Worm (Caenorhabditis elegans) whole organism, L4 larva: ENCODE data around the gene npr-3.

ENCODE experiments used
- D1046.2 ChIP-seq: fragments of 200-800 bp; sonication (Bioruptor generic); IDR thresholded peaks from 2 replicates; pipeline ENCODE4 v1.3.6; 2022; ENCODE audit warnings: missing genetic modification characterization, missing compliant biosample characterization
- F26F4.8 ChIP-seq: fragments of 200-800 bp; sonication (Bioruptor generic); conservative IDR thresholded peaks from 2 replicates; pipeline ENCODE4 v1.3.6; 2022; ENCODE audit warnings: missing genetic modification characterization, missing compliant biosample characterization
- R02D3.7 ChIP-seq: fragments of 150-350 bp; sonication (generic microtip); optimal IDR thresholded peaks from 3 replicates; lab custom pipeline; 2014; ENCODE audit warnings: missing biosample characterization, missing genetic modification characterization
- T20F7.1 ChIP-seq: fragments of 200-800 bp; sonication (Bioruptor generic); optimal IDR thresholded peaks from 2 replicates; lab custom pipeline; 2018; ENCODE audit warnings: mild to moderate bottlenecking, missing genetic modification characterization, missing compliant biosample characterization
- T26A8.4 ChIP-seq: fragments of 200-800 bp; sonication (Bioruptor generic); IDR thresholded peaks from 2 replicates; pipeline ENCODE4 v1.3.6; 2022; ENCODE audit warnings: missing genetic modification characterization, missing compliant biosample characterization
- Y105C5A.15 ChIP-seq: fragments of 200-800 bp; sonication (Bioruptor generic); IDR thresholded peaks from 2 replicates; pipeline ENCODE4 v1.3.6; 2022; ENCODE audit warnings: missing genetic modification characterization, missing compliant biosample characterization
- Y48G9A.11 ChIP-seq: fragments of 200-800 bp; sonication (Bioruptor generic); IDR thresholded peaks from 2 replicates; pipeline ENCODE4 v1.3.6; 2022; ENCODE audit warnings: missing genetic modification reagents, missing genetic modification characterization, missing compliant biosample characterization
- ZK546.5 ChIP-seq, 2 experiments: sonication (generic microtip); optimal IDR thresholded peaks; 2 replicates each; lab custom pipeline; 2017; ENCODE audit warnings: missing biosample characterization in 2 of 2, missing genetic modification characterization in 2 of 2
- aha-1 ChIP-seq: fragments of 150-350 bp; peaks from one replicate; lab custom pipeline; 2014; ENCODE audit warnings: missing biosample characterization, missing genetic modification characterization
- attf-4 ChIP-seq: sonication (generic microtip); optimal IDR thresholded peaks from 3 replicates; lab custom pipeline; 2017; ENCODE audit warnings: missing biosample characterization, missing genetic modification characterization
- ceh-28 ChIP-seq: fragments of 150-350 bp; optimal IDR thresholded peaks from 2 replicates; lab custom pipeline; 2014; ENCODE audit warnings: missing biosample characterization, missing genetic modification reagents, missing genetic modification characterization
- ceh-32 ChIP-seq: sonication (generic microtip); optimal IDR thresholded peaks from 2 replicates; lab custom pipeline; 2016; ENCODE audit warnings: mild to moderate bottlenecking, missing genetic modification characterization, missing compliant biosample characterization; ENCODE audit not compliant: poor library complexity
- ceh-62 ChIP-seq: sonication (generic microtip); optimal IDR thresholded peaks from 2 replicates; lab custom pipeline; 2017; ENCODE audit warnings: missing biosample characterization, missing genetic modification characterization
- ceh-82 ChIP-seq: sonication (generic microtip); optimal IDR thresholded peaks from 2 replicates; lab custom pipeline; 2017; ENCODE audit warnings: missing biosample characterization, missing genetic modification characterization
- cey-2 ChIP-seq: sonication (generic microtip); optimal IDR thresholded peaks from 3 replicates; lab custom pipeline; 2017; ENCODE audit warnings: missing genetic modification characterization, mild to moderate bottlenecking, missing compliant biosample characterization, antibody characterized with exemption, borderline replicate concordance; ENCODE audit not compliant: insufficient read depth
- daf-12 ChIP-seq: fragments of 150-350 bp; optimal IDR thresholded peaks from 2 replicates; lab custom pipeline; 2014; ENCODE audit warnings: missing biosample characterization, missing genetic modification reagents, missing genetic modification characterization
- daf-19 ChIP-seq: fragments of 200-800 bp; sonication (Bioruptor generic); conservative IDR thresholded peaks from 2 replicates; pipeline ENCODE4 v1.3.6; 2022; ENCODE audit warnings: missing genetic modification characterization, missing compliant biosample characterization
- daf-8 ChIP-seq: fragments of 200-800 bp; sonication (Bioruptor generic); IDR thresholded peaks from 2 replicates; pipeline ENCODE4 v1.3.6; 2022; ENCODE audit warnings: missing genetic modification characterization, missing compliant biosample characterization
- dmd-8 ChIP-seq: fragments of 200-800 bp; sonication (Bioruptor generic); IDR thresholded peaks from 2 replicates; pipeline ENCODE4 v1.3.6; 2022; ENCODE audit warnings: missing genetic modification characterization, missing compliant biosample characterization
- duxl-1 ChIP-seq: sonication (generic microtip); optimal IDR thresholded peaks from 2 replicates; lab custom pipeline; 2016; ENCODE audit warnings: mild to moderate bottlenecking, missing genetic modification characterization, moderate library complexity, missing compliant biosample characterization; ENCODE audit not compliant: poor library complexity
- fkh-10 ChIP-seq: fragments of 150-350 bp; optimal IDR thresholded peaks from 2 replicates; lab custom pipeline; 2014; ENCODE audit warnings: missing biosample characterization, missing genetic modification reagents, missing genetic modification characterization
- fos-1 ChIP-seq: fragments of 150-350 bp; optimal IDR thresholded peaks from 2 replicates; lab custom pipeline; 2014; ENCODE audit warnings: missing biosample characterization, missing genetic modification characterization
- jun-1 ChIP-seq: fragments of 150-350 bp; optimal IDR thresholded peaks from 2 replicates; lab custom pipeline; 2014; ENCODE audit warnings: missing biosample characterization, missing genetic modification reagents, missing genetic modification characterization
- lin-15B ChIP-seq: fragments of 150-350 bp; sonication (generic microtip); optimal IDR thresholded peaks from 3 replicates; lab custom pipeline; 2014; ENCODE audit warnings: missing biosample characterization, missing genetic modification characterization
- lin-39 ChIP-seq: fragments of 150-350 bp; optimal IDR thresholded peaks from 2 replicates; lab custom pipeline; 2014; ENCODE audit warnings: missing biosample characterization, missing genetic modification reagents, missing genetic modification characterization
- lir-3 ChIP-seq: sonication (generic microtip); optimal IDR thresholded peaks from 2 replicates; lab custom pipeline; 2016; ENCODE audit warnings: mild to moderate bottlenecking, missing genetic modification characterization, missing compliant biosample characterization
- madf-9 ChIP-seq: fragments of 200-800 bp; sonication (Bioruptor generic); conservative IDR thresholded peaks from 2 replicates; pipeline ENCODE4 v1.3.6; 2022; ENCODE audit warnings: missing genetic modification reagents, missing genetic modification characterization, missing compliant biosample characterization
- mdl-1 ChIP-seq, 2 experiments: fragments of 150-350 bp in 1 of 2; sonication (generic microtip) in 1 of 2; optimal IDR thresholded peaks; 2 replicates each; lab custom pipeline; 2014 to 2017; ENCODE audit warnings: missing biosample characterization in 2 of 2, missing genetic modification characterization in 2 of 2
- mep-1 ChIP-seq: fragments of 150-350 bp; sonication (generic microtip); optimal IDR thresholded peaks from 3 replicates; lab custom pipeline; 2014; ENCODE audit warnings: missing biosample characterization, missing genetic modification characterization
- mes-2 ChIP-seq: sonication (generic microtip); optimal IDR thresholded peaks from 2 replicates; lab custom pipeline; 2016; ENCODE audit warnings: missing genotype, mild to moderate bottlenecking, missing genetic modification characterization, missing compliant biosample characterization; ENCODE audit not compliant: poor library complexity, severe bottlenecking
- mxl-2 ChIP-seq: fragments of 200-800 bp; sonication (Bioruptor generic); conservative IDR thresholded peaks from 2 replicates; pipeline ENCODE4 v1.3.6; 2022; ENCODE audit warnings: missing genetic modification reagents, missing genetic modification characterization, missing compliant biosample characterization
- nhr-25 ChIP-seq: sonication (generic microtip); optimal IDR thresholded peaks from 2 replicates; lab custom pipeline; 2017; ENCODE audit warnings: missing genetic modification characterization, mild to moderate bottlenecking, missing compliant biosample characterization, antibody characterized with exemption, moderate library complexity, borderline replicate concordance; ENCODE audit not compliant: insufficient read depth
- pha-4 ChIP-seq, 2 experiments: fragments of 150-350 bp in 1 of 2; fragments of 200-800 bp in 1 of 2; sonication (Bioruptor generic) in 1 of 2; IDR thresholded peaks in 1 of 2; optimal IDR thresholded peaks in 1 of 2; 2 replicates each; pipeline versions ENCODE4 v1.3.6 to Lab custom; 2014 to 2022; ENCODE audit warnings: missing genetic modification characterization in 2 of 2, missing genetic modification reagents in 2 of 2, missing biosample characterization in 1 of 2, missing compliant biosample characterization in 1 of 2
- php-3 ChIP-seq: fragments of 200-800 bp; sonication (Bioruptor generic); IDR thresholded peaks from 2 replicates; pipeline ENCODE4 v1.3.6; 2022; ENCODE audit warnings: missing genetic modification reagents, missing genetic modification characterization, missing compliant biosample characterization
- pqm-1 ChIP-seq: sonication (generic microtip); optimal IDR thresholded peaks from 2 replicates; lab custom pipeline; 2017; ENCODE audit warnings: missing biosample characterization, missing genetic modification characterization
- snpc-4 ChIP-seq: fragments of 150-350 bp; optimal IDR thresholded peaks from 2 replicates; lab custom pipeline; 2014; ENCODE audit warnings: missing biosample characterization, missing genetic modification characterization
- spr-1 ChIP-seq: sonication (generic microtip); optimal IDR thresholded peaks from 2 replicates; lab custom pipeline; 2016; ENCODE audit warnings: mild to moderate bottlenecking, missing genetic modification characterization, missing compliant biosample characterization
- unc-62 ChIP-seq, 3 experiments: fragments of 150-350 bp in 1 of 3; sonication (generic microtip); optimal IDR thresholded peaks in 2 of 3; peaks in 1 of 3; 1 replicate in 1 of 3; 2 replicates in 2 of 3; lab custom pipeline; 2014 to 2017; ENCODE audit warnings: missing biosample characterization in 3 of 3, missing genetic modification characterization in 3 of 3, missing genetic modification reagents in 3 of 3, missing genotype in 1 of 3
- vab-7 ChIP-seq: fragments of 200-800 bp; sonication (Bioruptor generic); IDR thresholded peaks from 2 replicates; pipeline ENCODE4 v1.3.6; 2022; ENCODE audit warnings: missing genetic modification reagents, missing genetic modification characterization, missing compliant biosample characterization
- zfp-2 ChIP-seq: sonication (generic microtip); optimal IDR thresholded peaks from 2 replicates; lab custom pipeline; 2016; ENCODE audit warnings: mild to moderate bottlenecking, missing genetic modification characterization, missing compliant biosample characterization
- zfp-3 ChIP-seq: fragments of 200-800 bp; sonication (Bioruptor generic); conservative IDR thresholded peaks from 2 replicates; pipeline ENCODE4 v1.3.6; 2022; ENCODE audit warnings: missing genetic modification reagents, missing genetic modification characterization, missing compliant biosample characterization
- zip-11 ChIP-seq: fragments of 200-800 bp; sonication (Bioruptor generic); IDR thresholded peaks from 2 replicates; pipeline ENCODE4 v1.3.6; 2022; ENCODE audit warnings: missing genetic modification characterization, missing compliant biosample characterization
- zip-2 ChIP-seq: fragments of 150-350 bp; optimal IDR thresholded peaks from 2 replicates; lab custom pipeline; 2014; ENCODE audit warnings: missing biosample characterization, missing genetic modification characterization

Gene npr-3

DNA sequence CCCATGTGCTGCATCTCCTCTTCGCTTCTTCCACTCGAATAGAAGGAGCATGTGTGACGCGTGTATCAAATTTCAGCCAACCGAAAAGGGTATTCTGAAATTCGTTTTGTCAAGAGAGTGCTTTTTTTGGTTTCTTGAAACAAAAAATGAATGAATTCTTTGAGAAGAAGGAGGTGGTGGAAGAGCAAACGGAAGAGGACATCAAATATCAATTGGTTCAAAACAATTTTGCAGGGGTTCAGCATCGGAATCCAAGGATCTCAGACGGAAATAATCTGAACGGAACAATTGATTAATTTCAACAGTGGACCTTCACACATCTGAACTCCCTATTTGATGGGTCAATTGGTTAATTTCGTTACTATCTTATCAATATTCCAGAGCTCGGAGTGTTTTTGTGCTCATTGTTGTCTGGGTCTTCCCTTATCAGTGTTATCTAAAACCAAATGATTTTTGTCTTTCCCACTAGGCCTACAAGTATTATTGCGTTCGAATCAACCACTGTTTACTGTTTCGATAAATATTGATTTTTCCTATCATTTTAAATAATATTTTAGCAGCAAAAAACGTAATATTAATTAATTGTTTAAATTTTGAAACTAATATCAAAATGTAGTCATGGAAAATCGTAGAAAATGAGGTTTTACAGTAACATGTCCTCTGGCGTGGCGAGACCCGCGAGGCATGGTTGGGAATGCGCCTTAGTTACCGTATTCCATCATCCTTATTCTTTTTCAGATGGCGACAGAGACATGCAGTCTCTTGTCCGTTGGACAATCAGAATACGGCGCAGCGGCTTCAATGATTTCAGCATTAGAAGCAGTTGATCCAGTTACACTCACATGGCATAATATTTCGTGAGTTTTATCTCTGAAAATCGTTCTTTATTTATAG is 10.2 kb downstream of the npr-3 start, which contains the start of the genes C10C6.13 and wht-2 (continued):
- TF ChIP-seq lin-15B (no peak), fkh-10 (no peak), ceh-82 (tag; lab: Kevin White, UChicago) (no peak), php-3 (GFP tag; lab: Robert Waterston, UW) (no peak), mep-1 (tag; lab: Kevin White, UChicago) (no peak), lin-39 (tag; lab: Kevin White, UChicago) (no peak), lir-3 (tag; lab: Kevin White, UChicago) (no peak), aha-1 (tag; lab: Kevin White, UChicago) (peak; percentile 58), dmd-8 (GFP tag; lab: Robert Waterston, UW) (no peak), unc-62 (GFP tag; optimal IDR thresholded peaks at IDR 0.05 in 1 of 2; lab: Kevin White, UChicago) (no peak), unc-62 (tag; optimal IDR thresholded peaks at IDR 0.05; lab: Kevin White, UChicago) (no peak), mes-2 (tag; lab: Kevin White, UChicago) (no peak), R02D3.7 (no peak), F26F4.8 (GFP tag; lab: Robert Waterston, UW) (no peak), pqm-1 (tag; lab: Kevin White, UChicago) (peak; percentile 82), zip-11 (GFP tag; lab: Robert Waterston, UW) (no peak)

DNA sequence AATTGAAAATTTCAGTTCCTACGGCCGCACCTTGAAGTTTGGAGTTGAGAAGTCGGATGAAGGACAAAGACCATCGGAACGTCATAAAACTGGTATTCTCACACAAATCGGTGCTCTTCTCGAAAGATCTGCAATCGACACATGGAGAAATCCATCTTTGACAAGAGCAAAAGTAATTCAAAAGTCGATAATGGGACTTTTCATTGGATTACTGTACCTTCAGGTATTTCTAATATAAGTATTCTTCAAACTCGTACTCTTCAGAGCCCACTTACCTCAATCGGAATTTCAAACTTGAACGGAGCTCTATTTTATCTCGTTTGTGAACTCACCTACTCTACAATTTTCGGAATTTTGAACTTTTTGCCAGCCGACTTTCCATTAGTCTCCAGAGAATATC is 12.2 kb downstream of the npr-3 start:
- peak in 1 of 2 experiments; percentile 87 for TF ChIP-seq unc-62 (GFP tag; optimal IDR thresholded peaks at IDR 0.05 in 1 of 2; lab: Kevin White, UChicago)
- no peak for TF ChIP-seq unc-62 (tag; optimal IDR thresholded peaks at IDR 0.05; lab: Kevin White, UChicago)
- no peak for TF ChIP-seq snpc-4

DNA sequence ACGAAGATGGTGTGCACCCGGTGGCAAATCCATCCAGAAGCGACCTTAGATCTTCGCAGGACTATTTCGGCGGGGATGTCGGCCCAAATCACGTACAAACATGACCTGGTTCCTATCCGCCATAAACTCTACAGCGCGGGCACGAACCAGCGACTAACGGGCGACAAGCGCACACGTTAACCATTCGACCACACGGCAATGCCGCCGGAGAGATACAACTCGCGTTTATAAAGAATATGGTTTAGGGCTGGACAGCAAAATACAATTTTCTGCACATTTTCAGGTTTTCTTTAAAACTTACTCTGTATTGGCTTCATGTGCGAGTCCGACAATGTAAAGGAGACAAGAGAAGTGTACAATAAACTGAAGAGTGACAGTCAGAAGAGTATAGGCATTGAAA is 14.3 kb downstream of the npr-3 start:
- TF ChIP-seq Y48G9A.11 (GFP tag; lab: Robert Waterston, UW) (peak; percentile 88), zfp-3 (GFP tag; lab: Robert Waterston, UW) (peak; percentile 90; the same call in 1 of the 2 replicates), duxl-1 (tag; lab: Kevin White, UChicago) (peak; percentile 86), attf-4 (tag; lab: Kevin White, UChicago) (no peak), daf-12 (tag; lab: Kevin White, UChicago) (no peak), R02D3.7 (peak; percentile 14), nhr-25 (tag; lab: Kevin White, UChicago) (no peak), mep-1 (tag; lab: Kevin White, UChicago) (peak; percentile 80), jun-1 (tag; lab: Kevin White, UChicago) (peak; percentile 77), zfp-2 (no peak), vab-7 (GFP tag; lab: Robert Waterston, UW) (peak; percentile 96), Y105C5A.15 (GFP tag; lab: Robert Waterston, UW) (peak; percentile 96), snpc-4 (no peak), pqm-1 (tag; lab: Kevin White, UChicago) (peak; percentile 6), daf-8 (GFP tag; lab: Robert Waterston, UW) (0 out of 2 replicates have a peak, but pooled peaks have one; percentile 87), mdl-1 (tag; optimal IDR thresholded peaks at IDR 0.05; lab: Kevin White, UChicago) (peak in 1 of 2 experiments; percentile 3), zip-2 (tag; lab: Kevin White, UChicago) (no peak), spr-1 (peak; percentile 87), T20F7.1 (peak; percentile 66), T26A8.4 (peak; percentile 90), mxl-2 (GFP tag; lab: Robert Waterston, UW) (peak; percentile 91), zip-11 (GFP tag; lab: Robert Waterston, UW) (peak; percentile 90), D1046.2 (GFP tag; lab: Robert Waterston, UW) (peak; percentile 93), ceh-28 (tag; lab: Kevin White, UChicago) (no peak), fos-1 (tag; lab: Kevin White, UChicago) (no peak), php-3 (GFP tag; lab: Robert Waterston, UW) (peak; percentile 91), ceh-62 (tag; lab: Kevin White, UChicago) (no peak), pha-4 (GFP tag; IDR thresholded peaks at IDR 0.05; lab: Robert Waterston, UW) (peak; percentile 95; the same call in 1 of the 2 replicates), pha-4 (tag; optimal IDR thresholded peaks at IDR 0.05; lab: Kevin White, UChicago) (no peak), madf-9 (GFP tag; lab: Robert Waterston, UW) (peak; percentile 91; the same call in 1 of the 2 replicates), cey-2 (tag; lab: Kevin White, UChicago) (no peak), daf-19 (peak; percentile 92), ceh-32 (tag; lab: Kevin White, UChicago) (no peak), ZK546.5 (tag; optimal IDR thresholded peaks at IDR 0.05; lab: Kevin White, UChicago) (no peak)
